Fruit fly (Drosophila melanogaster) whole organism, embryonic: Measurements from ENCODE around the gene CG8142.

Source experiments
- BEAF-32 ChIP-seq: fragments of 200-800 bp; sonication (Bioruptor generic); optimal IDR thresholded peaks from 3 replicates; lab custom pipeline; 2017; ENCODE audit warnings: missing biosample characterization, missing genetic modification characterization, mild to moderate bottlenecking, moderate library complexity, missing genetic modification reagents
- Blimp-1 ChIP-seq: fragments of 200-800 bp; sonication (Bioruptor generic); optimal IDR thresholded peaks from 3 replicates; lab custom pipeline; 2018; ENCODE audit warnings: missing biosample characterization, missing genetic modification characterization, mild to moderate bottlenecking, moderate library complexity, missing genetic modification reagents
- CG11085 ChIP-seq: fragments of 200-800 bp; sonication (Bioruptor generic); IDR thresholded peaks from 2 replicates; pipeline ENCODE4 v1.3.6; 2022; ENCODE audit warnings: missing biosample characterization, missing genetic modification characterization
- CG11093 ChIP-seq: fragments of 200-800 bp; sonication (Bioruptor generic); IDR thresholded peaks from 3 replicates; pipeline ENCODE4 v1.3.6; 2022; ENCODE audit warnings: missing biosample characterization, missing genetic modification characterization
- CG12071 ChIP-seq: fragments of 200-800 bp; sonication (Bioruptor generic); optimal IDR thresholded peaks from 3 replicates; lab custom pipeline; 2018; ENCODE audit warnings: missing biosample characterization, mild to moderate bottlenecking, missing genetic modification characterization
- CG12659 ChIP-seq: fragments of 200-800 bp; sonication (Bioruptor generic); optimal IDR thresholded peaks from 3 replicates; lab custom pipeline; 2017; ENCODE audit warnings: mild to moderate bottlenecking, missing biosample characterization, missing genetic modification reagents, missing genetic modification characterization
- CG15011 ChIP-seq: fragments of 200-800 bp; sonication (Bioruptor generic); optimal IDR thresholded peaks from 3 replicates; lab custom pipeline; 2018; ENCODE audit warnings: missing biosample characterization, mild to moderate bottlenecking, missing genetic modification characterization
- CG15514 ChIP-seq: fragments of 200-800 bp; sonication (Bioruptor generic); optimal IDR thresholded peaks from 3 replicates; lab custom pipeline; 2017; ENCODE audit warnings: missing biosample characterization, missing genetic modification characterization, mild to moderate bottlenecking, moderate library complexity, missing genetic modification reagents
- CG1602 ChIP-seq: fragments of 200-800 bp; sonication (Bioruptor generic); optimal IDR thresholded peaks from 3 replicates; lab custom pipeline; 2016; ENCODE audit warnings: missing biosample characterization, missing genetic modification characterization
- CG16815 ChIP-seq: fragments of 200-800 bp; sonication (Bioruptor generic); optimal IDR thresholded peaks from 3 replicates; lab custom pipeline; 2017; ENCODE audit warnings: missing biosample characterization, mild to moderate bottlenecking, missing genetic modification characterization
- CG17829 ChIP-seq: fragments of 200-800 bp; optimal IDR thresholded peaks from 2 replicates; lab custom pipeline; 2019; ENCODE audit warnings: missing biosample characterization, mild to moderate bottlenecking, missing genetic modification characterization, moderate library complexity
- CG18599 ChIP-seq: fragments of 200-800 bp; sonication (Bioruptor generic); optimal IDR thresholded peaks from 3 replicates; lab custom pipeline; 2017; ENCODE audit warnings: missing biosample characterization, missing genetic modification characterization, mild to moderate bottlenecking, moderate library complexity, missing genetic modification reagents
- CG2199 ChIP-seq: fragments of 200-800 bp; sonication (Bioruptor generic); IDR thresholded peaks from 3 replicates; pipeline ENCODE4 v1.3.6; 2022; ENCODE audit warnings: missing biosample characterization, missing genetic modification characterization
- CG2875 ChIP-seq: fragments of 200-800 bp; sonication (Bioruptor generic); optimal IDR thresholded peaks from 2 replicates; lab custom pipeline; 2017; ENCODE audit warnings: missing biosample characterization, mild to moderate bottlenecking, missing genetic modification characterization, missing genetic modification reagents
- CG3163 ChIP-seq: fragments of 200-800 bp; sonication (Bioruptor generic); optimal IDR thresholded peaks from 3 replicates; lab custom pipeline; 2016; ENCODE audit warnings: missing biosample characterization, missing genetic modification characterization
- CG33213 ChIP-seq: fragments of 200-800 bp; sonication (Bioruptor generic); optimal IDR thresholded peaks from 3 replicates; lab custom pipeline; 2016; ENCODE audit warnings: missing biosample characterization, missing genetic modification characterization
- CG3838 ChIP-seq: fragments of 200-800 bp; sonication (Bioruptor generic); optimal IDR thresholded peaks from 3 replicates; lab custom pipeline; 2016; ENCODE audit warnings: missing biosample characterization, missing genetic modification characterization
- CG4282 ChIP-seq: fragments of 200-800 bp; sonication (Bioruptor generic); optimal IDR thresholded peaks from 2 replicates; lab custom pipeline; 2016; ENCODE audit warnings: missing biosample characterization, missing genetic modification characterization
- CG4360 ChIP-seq: fragments of 200-800 bp; sonication (Bioruptor generic); IDR thresholded peaks from 2 replicates; pipeline ENCODE4 v1.3.6; 2022; ENCODE audit warnings: missing biosample characterization, missing genetic modification characterization
- CG6765 ChIP-seq: fragments of 200-800 bp; sonication (Bioruptor generic); optimal IDR thresholded peaks from 3 replicates; lab custom pipeline; 2017; ENCODE audit warnings: missing biosample characterization, mild to moderate bottlenecking, missing genetic modification characterization
- CG6813 ChIP-seq: fragments of 200-800 bp; sonication (Bioruptor generic); optimal IDR thresholded peaks from 2 replicates; lab custom pipeline; 2017; ENCODE audit warnings: missing biosample characterization, missing genetic modification characterization, mild to moderate bottlenecking, moderate library complexity, missing genetic modification reagents
- CG8290 ChIP-seq, 3 experiments: fragments of 200-800 bp; sonication (Bioruptor generic); optimal IDR thresholded peaks; 2 replicates each; lab custom pipeline; 2016 to 2019; ENCODE audit warnings: missing biosample characterization in 3 of 3, missing genetic modification characterization in 3 of 3, mild to moderate bottlenecking in 2 of 3, moderate library complexity in 1 of 3
- CG8359 ChIP-seq: fragments of 200-800 bp; sonication (Bioruptor generic); optimal IDR thresholded peaks from 2 replicates; lab custom pipeline; 2017; ENCODE audit warnings: missing biosample characterization, mild to moderate bottlenecking, missing genetic modification characterization, borderline replicate concordance
- CG9727 ChIP-seq: fragments of 200-800 bp; sonication (Bioruptor generic); optimal IDR thresholded peaks from 3 replicates; lab custom pipeline; 2017; ENCODE audit warnings: missing biosample characterization, mild to moderate bottlenecking, missing genetic modification characterization
- CrebB ChIP-seq: fragments of 200-800 bp; sonication (Bioruptor generic); optimal IDR thresholded peaks from 3 replicates; lab custom pipeline; 2018; ENCODE audit warnings: missing biosample characterization, mild to moderate bottlenecking, missing genetic modification characterization
- E2f1 ChIP-seq: fragments of 200-800 bp; sonication (Bioruptor generic); IDR thresholded peaks from 2 replicates; pipeline ENCODE4 v1.3.6; 2022; ENCODE audit warnings: missing biosample characterization, missing genetic modification characterization
- HLH4C ChIP-seq: fragments of 200-800 bp; sonication (Bioruptor generic); IDR thresholded peaks from 3 replicates; pipeline ENCODE4 v1.3.6; 2022; ENCODE audit warnings: missing biosample characterization, missing genetic modification characterization; ENCODE audit not compliant: partially characterized antibody
- Hr3 ChIP-seq: fragments of 200-800 bp; sonication (Bioruptor generic); optimal IDR thresholded peaks from 3 replicates; lab custom pipeline; 2016; ENCODE audit warnings: missing biosample characterization, missing genetic modification characterization
- Kr ChIP-seq: fragments of 200-800 bp; sonication (Bioruptor generic); optimal IDR thresholded peaks from 2 replicates; lab custom pipeline; 2017; ENCODE audit warnings: missing biosample characterization, mild to moderate bottlenecking, missing genetic modification characterization
- Ptx1 ChIP-seq: fragments of 200-800 bp; sonication (Bioruptor generic); IDR thresholded peaks from 2 replicates; pipeline ENCODE4 v1.3.6; 2022; ENCODE audit warnings: missing biosample characterization, missing genetic modification characterization
- Taf1 ChIP-seq: fragments of 200-800 bp; sonication (Bioruptor generic); IDR thresholded peaks from 2 replicates; pipeline ENCODE4 v1.3.6; 2022; ENCODE audit warnings: missing biosample characterization, missing genetic modification characterization
- amos ChIP-seq: fragments of 200-800 bp; sonication (Bioruptor generic); IDR thresholded peaks from 2 replicates; pipeline ENCODE4 v1.3.6; 2022; ENCODE audit warnings: missing biosample characterization, missing genetic modification characterization; ENCODE audit not compliant: partially characterized antibody
- ase ChIP-seq: fragments of 200-800 bp; sonication (Bioruptor generic); IDR thresholded peaks from 3 replicates; pipeline ENCODE4 v1.3.6; 2022; ENCODE audit warnings: missing biosample characterization, missing genetic modification characterization
- fd102C ChIP-seq: fragments of 200-800 bp; sonication (Bioruptor generic); optimal IDR thresholded peaks from 2 replicates; lab custom pipeline; 2018; ENCODE audit warnings: missing biosample characterization, mild to moderate bottlenecking, missing genetic modification characterization, moderate library complexity
- jumu ChIP-seq: fragments of 200-800 bp; sonication (Bioruptor generic); optimal IDR thresholded peaks from 3 replicates; lab custom pipeline; 2016; ENCODE audit warnings: missing biosample characterization, missing genetic modification characterization
- kay ChIP-seq: fragments of 200-800 bp; sonication (Bioruptor generic); optimal IDR thresholded peaks from 2 replicates; lab custom pipeline; 2016; ENCODE audit warnings: missing biosample characterization, missing genetic modification characterization
- lbe ChIP-seq: fragments of 200-800 bp; sonication (Bioruptor generic); optimal IDR thresholded peaks from 2 replicates; lab custom pipeline; 2016; ENCODE audit warnings: missing biosample characterization, mild to moderate bottlenecking, missing genetic modification characterization
- oc ChIP-seq: fragments of 200-800 bp; sonication (Bioruptor generic); optimal IDR thresholded peaks from 2 replicates; lab custom pipeline; 2018; ENCODE audit warnings: missing biosample characterization, mild to moderate bottlenecking, missing genetic modification characterization, moderate library complexity
- onecut ChIP-seq: fragments of 200-800 bp; sonication (Bioruptor generic); IDR thresholded peaks from 2 replicates; pipeline ENCODE4 v1.3.6; 2022; ENCODE audit warnings: missing biosample characterization, missing genetic modification characterization
- psq ChIP-seq: fragments of 200-800 bp; sonication (Bioruptor generic); optimal IDR thresholded peaks from 2 replicates; lab custom pipeline; 2017; ENCODE audit warnings: missing biosample characterization, missing genetic modification characterization
- ranshi ChIP-seq: fragments of 200-800 bp; sonication (Bioruptor generic); IDR thresholded peaks from 2 replicates; pipeline ENCODE4 v1.3.6; 2022; ENCODE audit warnings: missing biosample characterization, missing genetic modification characterization
- sd ChIP-seq: fragments of 200-800 bp; sonication (Bioruptor generic); optimal IDR thresholded peaks from 3 replicates; lab custom pipeline; 2018; ENCODE audit warnings: missing biosample characterization, mild to moderate bottlenecking, missing genetic modification characterization, moderate library complexity
- sens-2 ChIP-seq: fragments of 200-800 bp; sonication (Bioruptor generic); IDR thresholded peaks from 2 replicates; pipeline ENCODE4 v1.3.6; 2022; ENCODE audit warnings: missing biosample characterization, missing genetic modification characterization
- sima ChIP-seq: fragments of 200-800 bp; sonication (Bioruptor generic); optimal IDR thresholded peaks from 2 replicates; lab custom pipeline; 2016; ENCODE audit warnings: missing biosample characterization, missing genetic modification characterization
- sisA ChIP-seq: fragments of 200-800 bp; sonication (Bioruptor generic); IDR thresholded peaks from 2 replicates; pipeline ENCODE4 v1.3.6; 2022; ENCODE audit warnings: missing biosample characterization, missing genetic modification characterization
- slou ChIP-seq: fragments of 200-800 bp; sonication (Bioruptor generic); optimal IDR thresholded peaks from 3 replicates; lab custom pipeline; 2016; ENCODE audit warnings: missing biosample characterization, missing genetic modification characterization
- sqz ChIP-seq: fragments of 200-800 bp; sonication (Bioruptor generic); optimal IDR thresholded peaks from 3 replicates; lab custom pipeline; 2018; ENCODE audit warnings: missing biosample characterization, mild to moderate bottlenecking, missing genetic modification characterization
- unc-4 ChIP-seq: fragments of 200-800 bp; sonication (Bioruptor generic); IDR thresholded peaks from 2 replicates; pipeline ENCODE4 v1.3.6; 2022; ENCODE audit warnings: missing biosample characterization, missing genetic modification characterization; ENCODE audit not compliant: partially characterized antibody

CG8142 gene

DNA sequence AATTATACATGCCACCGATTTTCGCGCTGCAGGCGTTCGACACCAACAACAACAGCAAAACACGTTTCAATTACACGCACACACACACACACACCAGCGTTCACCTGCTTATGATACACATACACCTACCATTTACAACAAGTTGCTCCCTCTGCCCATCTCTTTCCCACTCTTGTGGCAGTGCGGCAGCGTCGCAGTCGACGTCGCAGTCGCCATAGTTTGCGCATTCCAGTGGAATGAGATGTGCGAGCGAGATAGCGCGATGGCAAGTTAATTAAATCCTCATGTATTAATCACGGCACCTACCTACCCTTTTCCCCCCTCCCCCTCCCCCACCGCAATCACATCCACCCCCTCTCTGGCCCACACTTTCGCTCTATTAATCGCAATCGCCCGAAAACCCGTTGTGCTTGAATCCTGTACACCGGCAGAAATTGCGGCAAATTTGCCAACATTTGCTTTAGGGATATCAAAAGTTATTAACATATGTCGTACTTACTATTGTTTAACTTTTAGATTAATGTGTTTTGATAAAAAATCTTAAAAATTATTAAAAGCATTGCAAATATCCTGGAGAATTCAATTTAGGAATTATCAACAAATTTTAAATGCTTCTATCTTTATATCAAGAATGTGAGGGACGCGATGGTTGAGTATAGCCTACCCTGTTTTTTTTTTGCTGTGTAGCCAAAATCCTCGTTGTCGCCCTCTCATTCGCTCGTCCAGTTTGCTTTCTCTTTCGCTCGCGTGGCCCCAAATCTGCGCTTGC lies 42.0 kb downstream of the CG8142 start (continued):
- TF ChIP-seq CG6813 (GFP tag; lab: Kevin White, UChicago): peak; percentile 2
- TF ChIP-seq amos (GFP tag; lab: Robert Waterston, UW): no peak
- no peak for TF ChIP-seq CG11085 (GFP tag; lab: Robert Waterston, UW)
- no peak for TF ChIP-seq fd102C
- TF ChIP-seq CG16815 (GFP tag; lab: Kevin White, UChicago): peak; percentile 28
- TF ChIP-seq sima: no peak
- peak; percentile 23 for TF ChIP-seq CG15011 (GFP tag; lab: Kevin White, UChicago)
- TF ChIP-seq CG4360 (GFP tag; lab: Robert Waterston, UW): peak; percentile 77
- TF ChIP-seq CrebB (tag; lab: Kevin White, UChicago): no peak
- TF ChIP-seq CG3838 (GFP tag; lab: Kevin White, UChicago): no peak
- TF ChIP-seq oc (tag; lab: Kevin White, UChicago): no peak
- peak; percentile 36; the same call in 1 of the 2 replicates for TF ChIP-seq Ptx1
- no peak for TF ChIP-seq jumu (GFP tag; lab: Kevin White, UChicago)
- TF ChIP-seq CG4282 (GFP tag; lab: Kevin White, UChicago): no peak
- TF ChIP-seq sens-2: no peak
- no peak for TF ChIP-seq BEAF-32 (GFP tag; lab: Kevin White, UChicago)
- TF ChIP-seq CG6765 (GFP tag; lab: Kevin White, UChicago): no peak
- TF ChIP-seq unc-4 (GFP tag; lab: Robert Waterston, UW): no peak
- TF ChIP-seq sisA (GFP tag; lab: Robert Waterston, UW): no peak
- no peak for TF ChIP-seq CG2199
- no peak for TF ChIP-seq onecut (GFP tag; lab: Robert Waterston, UW)
- no peak for TF ChIP-seq CG17829 (tag; lab: Kevin White, UChicago)
- no peak for TF ChIP-seq CG3163 (GFP tag; lab: Kevin White, UChicago)
- TF ChIP-seq CG12071: no peak
- peak; percentile 32 for TF ChIP-seq Blimp-1 (GFP tag; lab: Kevin White, UChicago)
- peak; percentile 15 for TF ChIP-seq CG12659
- TF ChIP-seq sd (tag; lab: Kevin White, UChicago): peak; percentile 62
- no peak for TF ChIP-seq Kr (GFP tag; lab: Kevin White, UChicago)
- TF ChIP-seq CG8359 (GFP tag; lab: Kevin White, UChicago): no peak
- 0 out of 3 replicates have a peak, but pooled peaks have one; percentile 32 for TF ChIP-seq CG11093 (GFP tag; lab: Robert Waterston, UW)
- no peak for TF ChIP-seq CG2875 (GFP tag; lab: Kevin White, UChicago)
- no peak for TF ChIP-seq sqz (GFP tag; lab: Kevin White, UChicago)
- TF ChIP-seq lbe: peak; percentile 34
- peak; percentile 23 for TF ChIP-seq Hr3 (GFP tag; lab: Kevin White, UChicago)
- TF ChIP-seq CG9727 (GFP tag; lab: Kevin White, UChicago): peak; percentile 63
- TF ChIP-seq HLH4C (GFP tag; lab: Robert Waterston, UW): no peak
- peak; percentile 25 for TF ChIP-seq CG1602 (GFP tag; lab: Kevin White, UChicago)
- no peak for TF ChIP-seq kay (GFP tag; lab: Kevin White, UChicago)
- TF ChIP-seq ranshi (GFP tag; lab: Robert Waterston, UW): no peak; the same call in 1 of the 2 replicates
- no peak for TF ChIP-seq CG33213 (GFP tag; lab: Kevin White, UChicago)
- peak; percentile 51 for TF ChIP-seq slou (GFP tag; lab: Kevin White, UChicago)
- TF ChIP-seq psq (GFP tag; lab: Kevin White, UChicago): no peak
- no peak for TF ChIP-seq ase (GFP tag; lab: Robert Waterston, UW)
- TF ChIP-seq E2f1 (GFP tag; lab: Robert Waterston, UW): peak; percentile 19; the same call in 1 of the 2 replicates
- peak; percentile 35 for TF ChIP-seq CG15514
- peak; percentile 24; the same call in 1 of the 2 replicates for TF ChIP-seq Taf1
- peak; percentile 67 for TF ChIP-seq CG18599 (GFP tag; lab: Kevin White, UChicago)
- TF ChIP-seq CG8290 (GFP tag; optimal IDR thresholded peaks at IDR 0.05; lab: Kevin White, UChicago): no peak
- TF ChIP-seq CG8290 (tag; optimal IDR thresholded peaks at IDR 0.05; lab: Kevin White, UChicago): no peak
